Worm (Caenorhabditis elegans): ENCODE results near the gene rpl-23.
A peak's percentile ranks its signal among the peaks of the same experiment; 100 is the strongest.

The rpl-23 gene

DNA sequence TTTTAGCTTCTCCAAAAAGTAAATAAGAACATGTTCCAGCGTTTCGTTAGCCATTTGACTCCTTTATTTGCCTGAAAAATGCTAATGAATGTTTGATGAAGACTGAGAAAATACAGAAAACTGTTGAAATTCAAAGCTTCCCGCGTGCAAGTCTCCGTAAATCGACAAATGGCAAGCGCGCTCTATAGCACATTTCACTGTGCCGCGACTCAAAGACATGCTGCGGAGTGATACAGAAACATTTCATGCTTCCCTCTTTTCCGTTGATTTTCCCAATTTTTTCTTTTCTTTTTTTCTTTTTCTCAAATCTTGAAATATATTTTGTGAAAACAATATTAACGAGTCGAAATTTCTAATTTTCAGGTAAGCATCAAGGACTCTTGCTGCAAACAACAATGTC, 27.0 kb downstream of the rpl-23 start, which contains the start of the genes ska-3 and rps-12 (continued):
- peak; percentile 99 for TF ChIP-seq pha-4 (tag; optimal IDR thresholded peaks at IDR 0.05)
- peak; percentile 78 for TF ChIP-seq tbp1 (GFP tag; optimal IDR thresholded peaks at IDR 0.05)
- peak; percentile 96 for TF ChIP-seq madf-3 (GFP tag; IDR thresholded peaks at IDR 0.05)
- TF ChIP-seq aptf-3 (GFP tag; IDR thresholded peaks at IDR 0.05), result no peak
- no peak for TF ChIP-seq sptf-2 (GFP tag; optimal IDR thresholded peaks at IDR 0.05)
- TF ChIP-seq hlh-26 (GFP tag; conservative IDR thresholded peaks at IDR 0.05), result no peak
- TF ChIP-seq lag-1 (GFP tag; IDR thresholded peaks at IDR 0.05), result no peak
- no peak for TF ChIP-seq nfya-2 (GFP tag; IDR thresholded peaks at IDR 0.05)
- peak; percentile 69 for TF ChIP-seq F22D6.2 (tag; optimal IDR thresholded peaks at IDR 0.05)
- no peak for TF ChIP-seq F37B4.10 (GFP tag; IDR thresholded peaks at IDR 0.05)
- TF ChIP-seq pbrm-1 (GFP tag; IDR thresholded peaks at IDR 0.05), result peak; percentile 96
- TF ChIP-seq F57C9.4 (tag; optimal IDR thresholded peaks at IDR 0.05), result no peak
- peak; percentile 52; the same call in 1 of the 2 replicates for TF ChIP-seq ztf-28 (GFP tag; IDR thresholded peaks at IDR 0.05)
- TF ChIP-seq rcor-1 (GFP tag; IDR thresholded peaks at IDR 0.05), result peak; percentile 96
- TF ChIP-seq K11D2.4 (GFP tag; IDR thresholded peaks at IDR 0.05), result peak; percentile 96
- peak; percentile 26 for TF ChIP-seq nhr-90 (tag; optimal IDR thresholded peaks at IDR 0.05)
- TF ChIP-seq ztf-3 (GFP tag; optimal IDR thresholded peaks at IDR 0.05), result peak; percentile 22
- TF ChIP-seq B0019.2 (GFP tag; conservative IDR thresholded peaks at IDR 0.05), result peak; percentile 81
- no peak for TF ChIP-seq mxl-1 (tag; optimal IDR thresholded peaks at IDR 0.05)
- TF ChIP-seq ceh-79 (tag; optimal IDR thresholded peaks at IDR 0.05), result no peak
- peak; percentile 43 for TF ChIP-seq B0035.1 (tag; optimal IDR thresholded peaks at IDR 0.05)
- peak; percentile 97 for TF ChIP-seq dox-1 (GFP tag; IDR thresholded peaks at IDR 0.05)
- TF ChIP-seq snpc-1.3 (tag; optimal IDR thresholded peaks at IDR 0.05; ENCODE audit: insufficient read depth), result peak; percentile 88
- peak; percentile 4 for TF ChIP-seq unc-62 (GFP tag; optimal IDR thresholded peaks at IDR 0.05)
- peak; percentile 73 for TF ChIP-seq xnd-1 (tag; optimal IDR thresholded peaks at IDR 0.05)
- peak; percentile 66 for TF ChIP-seq F52B5.7 (tag; optimal IDR thresholded peaks at IDR 0.05)
- no peak; the same call in 1 of the 2 replicates for TF ChIP-seq lin-26 (GFP tag; IDR thresholded peaks at IDR 0.05)
- TF ChIP-seq F49E8.2 (tag; optimal IDR thresholded peaks at IDR 0.05; ENCODE audit: insufficient read depth), result peak; percentile 93
- TF ChIP-seq him-1 (tag; optimal IDR thresholded peaks at IDR 0.05), result peak; percentile 84
- TF ChIP-seq lin-35 (GFP tag; optimal IDR thresholded peaks at IDR 0.05), result peak; percentile 48 to 99 (median 88)
- TF ChIP-seq attf-6 (GFP tag; IDR thresholded peaks at IDR 0.05), result no peak
- TF ChIP-seq lsl-1 (GFP tag; optimal IDR thresholded peaks at IDR 0.05), result peak; percentile 82
- peak; percentile 91 for TF ChIP-seq K12H6.12 (tag; optimal IDR thresholded peaks at IDR 0.05)
- TF ChIP-seq egrh-3 (GFP tag; IDR thresholded peaks at IDR 0.05), result peak; percentile 42; the same call in 1 of the 2 replicates
- TF ChIP-seq T26A5.8 (tag; optimal IDR thresholded peaks at IDR 0.05), result no peak
- no peak for TF ChIP-seq ztf-25 (GFP tag; IDR thresholded peaks at IDR 0.05)
- TF ChIP-seq ceh-100 (GFP tag; IDR thresholded peaks at IDR 0.05), result peak; percentile 83
- TF ChIP-seq mcd-1 (GFP tag; IDR thresholded peaks at IDR 0.05), result peak; percentile 100
- TF ChIP-seq F10E7.11 (tag; optimal IDR thresholded peaks at IDR 0.05), result no peak
- peak; percentile 94 for TF ChIP-seq ceh-27 (GFP tag; optimal IDR thresholded peaks at IDR 0.05)
- TF ChIP-seq athp-1 (tag; optimal IDR thresholded peaks at IDR 0.05), result peak; percentile 93
- no peak for TF ChIP-seq dpff-1 (tag; optimal IDR thresholded peaks at IDR 0.05)
